Worm (Caenorhabditis elegans): ENCODE data around the gene zipt-17.

The zipt-17 gene

DNA sequence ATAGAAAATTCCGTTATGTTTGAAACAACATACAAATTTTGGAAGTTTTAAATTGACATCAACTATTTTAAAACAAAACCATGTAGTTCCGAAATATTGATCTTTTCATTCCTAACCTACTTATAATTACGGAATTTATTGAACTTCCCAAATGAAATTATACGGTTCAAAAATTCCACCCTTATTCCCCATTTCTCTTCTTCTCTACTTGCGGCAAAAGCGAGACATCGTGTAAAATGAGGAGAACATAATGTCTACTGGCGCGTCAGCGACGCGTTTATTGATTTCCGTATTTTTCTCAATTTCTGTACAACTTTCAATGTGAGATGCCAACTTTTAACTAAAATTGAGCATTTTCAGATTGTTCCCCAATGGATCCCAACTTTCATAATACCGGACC lies 38.4 kb downstream of the zipt-17 start, which contains the start of gene ceh-88:
TSS of gene ceh-88 (plus strand) at position 355 of the 400 bp plus-strand sequence.
- peak; percentile 53; the same call in 1 of the 2 replicates for TF ChIP-seq hmg-1.2 (GFP tag; IDR thresholded peaks at IDR 0.05)
- TF ChIP-seq hlh-26 (GFP tag; conservative IDR thresholded peaks at IDR 0.05), result no peak

DNA sequence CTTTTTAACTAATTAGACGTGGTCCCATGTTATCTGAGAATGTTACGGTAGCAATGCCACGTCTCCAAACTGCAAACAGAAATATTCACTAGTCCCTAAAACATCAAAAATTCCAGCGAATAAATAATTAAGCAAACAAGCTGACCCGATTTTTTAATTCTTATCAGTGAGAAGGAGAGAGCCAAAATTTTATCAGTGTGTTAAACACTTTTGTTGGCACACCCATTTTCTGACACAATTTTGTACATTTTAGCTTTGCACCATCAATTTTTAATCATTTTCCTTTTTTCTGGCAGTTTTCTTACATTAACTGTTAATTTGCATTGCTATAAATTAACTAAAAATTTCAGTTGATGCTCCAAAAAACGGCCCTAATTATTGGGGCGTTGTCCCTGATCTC lies 46.7 kb downstream of the zipt-17 start, which contains the start of gene C49C3.4:
TSS of gene C49C3.4 (plus strand) at position 351 of the 400 bp plus-strand sequence.
- TF ChIP-seq tbp1 (GFP tag; optimal IDR thresholded peaks at IDR 0.05) (no peak), nhr-80 (tag; optimal IDR thresholded peaks at IDR 0.05) (peak; percentile 56)

DNA sequence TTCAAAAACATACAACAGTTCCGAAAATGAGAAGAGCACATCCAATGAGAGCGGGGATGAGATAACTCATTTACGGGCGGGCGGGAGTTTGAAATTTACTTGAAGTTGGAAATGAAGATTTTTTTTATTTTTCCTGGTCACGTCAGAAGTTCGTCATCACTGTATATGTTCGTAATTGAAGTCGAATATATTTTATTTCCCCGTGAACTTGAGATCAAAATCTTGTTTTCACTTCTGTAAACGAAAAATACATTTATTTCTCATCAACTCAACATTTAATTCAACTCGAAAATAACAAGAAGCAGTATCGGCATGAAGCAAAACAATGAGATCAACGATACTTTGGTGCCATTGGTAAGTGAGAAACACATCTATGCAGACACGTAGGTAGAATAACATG lies 50.8 kb downstream of the zipt-17 start, which contains the start of gene C49C3.20:
TSS of gene C49C3.20 (minus strand) at position 101 of the 400 bp plus-strand sequence.
- no peak for TF ChIP-seq nhr-80 (tag; optimal IDR thresholded peaks at IDR 0.05)
- TF ChIP-seq cebp-1 (GFP tag; IDR thresholded peaks at IDR 0.05), result no peak
- TF ChIP-seq cebp-1 (tag; optimal IDR thresholded peaks at IDR 0.05), result no peak
- TF ChIP-seq athp-1 (tag; optimal IDR thresholded peaks at IDR 0.05), result no peak
- TF ChIP-seq bed-2 (GFP tag; IDR thresholded peaks at IDR 0.05), result no peak
- no peak for TF ChIP-seq nhr-90 (tag; optimal IDR thresholded peaks at IDR 0.05)
- no peak for TF ChIP-seq dpl-1 (GFP tag; optimal IDR thresholded peaks at IDR 0.05)
- TF ChIP-seq unc-130 (GFP tag; optimal IDR thresholded peaks at IDR 0.05), result no peak
- no peak for TF ChIP-seq lag-1 (GFP tag; IDR thresholded peaks at IDR 0.05)
- TF ChIP-seq pha-4 (tag; optimal IDR thresholded peaks at IDR 0.05), result no peak
- no peak for TF ChIP-seq ccch-3 (GFP tag; optimal IDR thresholded peaks at IDR 0.05)
- no peak for TF ChIP-seq ztf-18 (tag; optimal IDR thresholded peaks at IDR 0.05)
- TF ChIP-seq let-607 (tag; optimal IDR thresholded peaks at IDR 0.05), result no peak
- TF ChIP-seq bed-1 (GFP tag; IDR thresholded peaks at IDR 0.05), result no peak
- TF ChIP-seq hmg-20 (GFP tag; IDR thresholded peaks at IDR 0.05), result no peak
- TF ChIP-seq nfya-2 (GFP tag; IDR thresholded peaks at IDR 0.05), result no peak
